Fruit fly (Drosophila melanogaster) whole organism, embryonic: ENCODE data around the gene Sf3b2.

Experiments
- ATbp ChIP-seq: fragments of 200-800 bp; sonication (Bioruptor generic); optimal IDR thresholded peaks from 2 replicates; lab custom pipeline; 2017; ENCODE audit warnings: missing biosample characterization, mild to moderate bottlenecking, missing genetic modification characterization, missing genetic modification reagents
- CG10209 ChIP-seq: fragments of 200-800 bp; sonication (Bioruptor generic); optimal IDR thresholded peaks from 3 replicates; lab custom pipeline; 2017; ENCODE audit warnings: missing biosample characterization, mild to moderate bottlenecking, missing genetic modification characterization, missing genetic modification reagents
- CG1024 ChIP-seq: fragments of 200-800 bp; sonication (Bioruptor generic); IDR thresholded peaks from 2 replicates; pipeline ENCODE4 v1.3.6; 2022; ENCODE audit warnings: missing biosample characterization, missing genetic modification characterization
- CG10366 ChIP-seq: fragments of 200-800 bp; sonication (Bioruptor generic); IDR thresholded peaks from 2 replicates; pipeline ENCODE4 v1.3.6; 2022; ENCODE audit warnings: missing biosample characterization, missing genetic modification characterization
- CG12155 ChIP-seq: fragments of 200-800 bp; sonication (Bioruptor generic); optimal IDR thresholded peaks from 3 replicates; lab custom pipeline; 2016; ENCODE audit warnings: missing biosample characterization, missing genetic modification characterization
- CG12659 ChIP-seq: fragments of 200-800 bp; sonication (Bioruptor generic); optimal IDR thresholded peaks from 3 replicates; lab custom pipeline; 2017; ENCODE audit warnings: mild to moderate bottlenecking, missing biosample characterization, missing genetic modification reagents, missing genetic modification characterization
- CG13424 ChIP-seq: fragments of 200-800 bp; sonication (Bioruptor generic); optimal IDR thresholded peaks from 2 replicates; lab custom pipeline; 2019; ENCODE audit warnings: missing biosample characterization, mild to moderate bottlenecking, missing genetic modification characterization, moderate library complexity
- CG13775 ChIP-seq: fragments of 200-800 bp; sonication (Bioruptor generic); optimal IDR thresholded peaks from 3 replicates; lab custom pipeline; 2017; ENCODE audit warnings: missing biosample characterization, mild to moderate bottlenecking, missing genetic modification characterization
- CG13894 ChIP-seq: fragments of 200-800 bp; sonication (Bioruptor generic); optimal IDR thresholded peaks from 3 replicates; lab custom pipeline; 2018; ENCODE audit warnings: missing biosample characterization, mild to moderate bottlenecking, missing genetic modification characterization, moderate library complexity
- CG14710 ChIP-seq: fragments of 200-800 bp; sonication (Bioruptor generic); optimal IDR thresholded peaks from 3 replicates; lab custom pipeline; 2019; ENCODE audit warnings: missing biosample characterization, mild to moderate bottlenecking, missing genetic modification characterization, moderate library complexity
- CG1529 ChIP-seq: fragments of 200-800 bp; sonication (Bioruptor generic); optimal IDR thresholded peaks from 3 replicates; lab custom pipeline; 2018; ENCODE audit warnings: missing biosample characterization, missing genetic modification characterization
- CG16779 ChIP-seq: fragments of 200-800 bp; sonication (Bioruptor generic); IDR thresholded peaks from 2 replicates; pipeline ENCODE4 v1.3.6; 2022; ENCODE audit warnings: missing biosample characterization, missing genetic modification characterization
- CG17361 ChIP-seq: fragments of 200-800 bp; sonication (Bioruptor generic); IDR thresholded peaks from 3 replicates; pipeline ENCODE4 v1.3.6; 2022; ENCODE audit warnings: missing biosample characterization, missing genetic modification characterization
- CG17802 ChIP-seq: fragments of 200-800 bp; sonication (Bioruptor generic); optimal IDR thresholded peaks from 2 replicates; lab custom pipeline; 2018; ENCODE audit warnings: missing biosample characterization, mild to moderate bottlenecking, missing genetic modification characterization, moderate library complexity
- CG1792 ChIP-seq: fragments of 200-800 bp; sonication (Bioruptor generic); optimal IDR thresholded peaks from 2 replicates; lab custom pipeline; 2016; ENCODE audit warnings: missing biosample characterization, missing genetic modification characterization
- CG2116 ChIP-seq: fragments of 200-800 bp; sonication (Bioruptor generic); optimal IDR thresholded peaks from 3 replicates; lab custom pipeline; 2018; ENCODE audit warnings: missing biosample characterization, mild to moderate bottlenecking, missing genetic modification characterization
- CG32767 ChIP-seq: fragments of 200-800 bp; sonication (Bioruptor generic); IDR thresholded peaks from 2 replicates; pipeline ENCODE4 v1.3.6; 2022; ENCODE audit warnings: missing biosample characterization, missing genetic modification characterization
- CG4328 ChIP-seq: fragments of 200-800 bp; sonication (Bioruptor generic); optimal IDR thresholded peaks from 3 replicates; lab custom pipeline; 2017; ENCODE audit warnings: missing biosample characterization, missing genetic modification reagents, missing genetic modification characterization
- CG5180 ChIP-seq: fragments of 200-800 bp; sonication (Bioruptor generic); optimal IDR thresholded peaks from 3 replicates; lab custom pipeline; 2017; ENCODE audit warnings: missing biosample characterization, missing genetic modification characterization, mild to moderate bottlenecking, moderate library complexity, missing genetic modification reagents
- CG6813 ChIP-seq: fragments of 200-800 bp; sonication (Bioruptor generic); optimal IDR thresholded peaks from 2 replicates; lab custom pipeline; 2017; ENCODE audit warnings: missing biosample characterization, missing genetic modification characterization, mild to moderate bottlenecking, moderate library complexity, missing genetic modification reagents
- CG7556 ChIP-seq: fragments of 200-800 bp; sonication (Bioruptor generic); optimal IDR thresholded peaks from 2 replicates; lab custom pipeline; 2017; ENCODE audit warnings: missing biosample characterization, mild to moderate bottlenecking, missing genetic modification characterization
- CG8388 ChIP-seq: fragments of 200-800 bp; sonication (Bioruptor generic); optimal IDR thresholded peaks from 2 replicates; lab custom pipeline; 2019; ENCODE audit warnings: missing biosample characterization, mild to moderate bottlenecking, missing genetic modification characterization, moderate library complexity
- Ets65A ChIP-seq: fragments of 200-800 bp; sonication (Bioruptor generic); peaks from one replicate; lab custom pipeline; 2016; ENCODE audit warnings: missing biosample characterization, missing genetic modification characterization
- HHEX ChIP-seq: fragments of 200-800 bp; sonication (Bioruptor generic); optimal IDR thresholded peaks from 3 replicates; lab custom pipeline; 2017; ENCODE audit warnings: missing biosample characterization, mild to moderate bottlenecking, missing genetic modification characterization, missing genetic modification reagents
- HLHmδ ChIP-seq: fragments of 200-800 bp; sonication (Bioruptor generic); optimal IDR thresholded peaks from 2 replicates; lab custom pipeline; 2018; ENCODE audit warnings: missing biosample characterization, mild to moderate bottlenecking, missing genetic modification characterization, moderate library complexity
- Lpt ChIP-seq: fragments of >200 bp; optimal IDR thresholded peaks from 2 replicates; lab custom pipeline; 2018; ENCODE audit warnings: missing biosample characterization, missing genetic modification characterization
- NFAT ChIP-seq: fragments of 200-800 bp; sonication (Bioruptor generic); IDR thresholded peaks from 2 replicates; pipeline ENCODE4 v1.3.6; 2022; ENCODE audit warnings: missing biosample characterization, missing genetic modification characterization
- NfI ChIP-seq: fragments of 200-800 bp; sonication (Bioruptor generic); optimal IDR thresholded peaks from 3 replicates; lab custom pipeline; 2018; ENCODE audit warnings: missing biosample characterization, mild to moderate bottlenecking, missing genetic modification characterization, moderate library complexity
- Oli ChIP-seq: fragments of 200-800 bp; sonication (Bioruptor generic); optimal IDR thresholded peaks from 2 replicates; lab custom pipeline; 2018; ENCODE audit warnings: missing biosample characterization, mild to moderate bottlenecking, missing genetic modification characterization, moderate library complexity
- Pdp1 ChIP-seq, 2 experiments: fragments of 200-800 bp; sonication (Bioruptor generic); optimal IDR thresholded peaks; 3 replicates each; lab custom pipeline; 2016; ENCODE audit warnings: missing biosample characterization in 2 of 2, missing genetic modification characterization in 2 of 2, mild to moderate bottlenecking in 1 of 2, moderate library complexity in 1 of 2
- Rfx ChIP-seq: fragments of 200-800 bp; sonication (Bioruptor generic); IDR thresholded peaks from 2 replicates; pipeline ENCODE4 v1.3.6; 2022; ENCODE audit warnings: missing biosample characterization, missing genetic modification characterization
- Scr ChIP-seq: fragments of 200-800 bp; sonication (Bioruptor generic); IDR thresholded peaks from 2 replicates; pipeline ENCODE4 v1.3.6; 2022; ENCODE audit warnings: missing biosample characterization, missing genetic modification characterization; ENCODE audit not compliant: partially characterized antibody
- ara ChIP-seq: fragments of 200-800 bp; sonication (Bioruptor generic); IDR thresholded peaks from 2 replicates; pipeline ENCODE4 v1.3.6; 2022; ENCODE audit warnings: missing biosample characterization, missing genetic modification characterization
- bab2 ChIP-seq: fragments of 200-800 bp; sonication (Bioruptor generic); optimal IDR thresholded peaks from 2 replicates; lab custom pipeline; 2016; ENCODE audit warnings: missing biosample characterization, missing genetic modification characterization
- bigmax ChIP-seq: fragments of 200-800 bp; sonication (Bioruptor generic); optimal IDR thresholded peaks from 2 replicates; lab custom pipeline; 2018; ENCODE audit warnings: missing biosample characterization, mild to moderate bottlenecking, missing genetic modification characterization
- cad ChIP-seq: fragments of >200 bp; optimal IDR thresholded peaks from 2 replicates; lab custom pipeline; 2017; ENCODE audit warnings: missing biosample characterization, missing genetic modification characterization
- dmrt99B ChIP-seq: fragments of 200-800 bp; sonication (Bioruptor generic); optimal IDR thresholded peaks from 2 replicates; lab custom pipeline; 2018; ENCODE audit warnings: missing biosample characterization, mild to moderate bottlenecking, missing genetic modification characterization, moderate library complexity
- grn ChIP-seq: fragments of 200-800 bp; sonication (Bioruptor generic); optimal IDR thresholded peaks from 3 replicates; lab custom pipeline; 2017; ENCODE audit warnings: missing biosample characterization, missing genetic modification characterization
- kah ChIP-seq: fragments of 200-800 bp; sonication (Bioruptor generic); optimal IDR thresholded peaks from 2 replicates; lab custom pipeline; 2018; ENCODE audit warnings: missing biosample characterization, mild to moderate bottlenecking, missing genetic modification characterization
- klu ChIP-seq: fragments of 200-800 bp; sonication (Bioruptor generic); IDR thresholded peaks from 2 replicates; pipeline ENCODE4 v1.3.6; 2022; ENCODE audit warnings: missing biosample characterization, missing genetic modification characterization
- lola ChIP-seq, 3 experiments: fragments of >200 bp in 2 of 3; fragments of 200-800 bp in 1 of 3; sonication (Bioruptor generic) in 1 of 3; optimal IDR thresholded peaks; 2 replicates each; lab custom pipeline; 2017 to 2019; ENCODE audit warnings: missing biosample characterization in 3 of 3, missing genetic modification characterization in 3 of 3, mild to moderate bottlenecking in 1 of 3, moderate library complexity in 1 of 3
- mirr ChIP-seq: fragments of 200-800 bp; sonication (Bioruptor generic); optimal IDR thresholded peaks from 3 replicates; lab custom pipeline; 2018; ENCODE audit warnings: missing biosample characterization, mild to moderate bottlenecking, missing genetic modification characterization
- oc ChIP-seq: fragments of 200-800 bp; sonication (Bioruptor generic); optimal IDR thresholded peaks from 2 replicates; lab custom pipeline; 2018; ENCODE audit warnings: missing biosample characterization, mild to moderate bottlenecking, missing genetic modification characterization, moderate library complexity
- p53 ChIP-seq: fragments of 200-800 bp; sonication (Bioruptor generic); optimal IDR thresholded peaks from 2 replicates; lab custom pipeline; 2016; ENCODE audit warnings: missing biosample characterization, missing genetic modification characterization
- psq ChIP-seq: fragments of 200-800 bp; sonication (Bioruptor generic); optimal IDR thresholded peaks from 2 replicates; lab custom pipeline; 2017; ENCODE audit warnings: missing biosample characterization, missing genetic modification characterization
- pum ChIP-seq: fragments of 200-800 bp; sonication (Bioruptor generic); optimal IDR thresholded peaks from 2 replicates; lab custom pipeline; 2016; ENCODE audit warnings: missing biosample characterization, missing genetic modification characterization
- scrt ChIP-seq: fragments of 200-800 bp; sonication (Bioruptor generic); optimal IDR thresholded peaks from 2 replicates; lab custom pipeline; 2018; ENCODE audit warnings: missing biosample characterization, mild to moderate bottlenecking, missing genetic modification characterization, moderate library complexity
- sqz ChIP-seq: fragments of 200-800 bp; sonication (Bioruptor generic); optimal IDR thresholded peaks from 3 replicates; lab custom pipeline; 2018; ENCODE audit warnings: missing biosample characterization, mild to moderate bottlenecking, missing genetic modification characterization
- unpg ChIP-seq: fragments of 200-800 bp; sonication (Bioruptor generic); optimal IDR thresholded peaks from 3 replicates; lab custom pipeline; 2018; ENCODE audit warnings: missing biosample characterization, mild to moderate bottlenecking, missing genetic modification characterization, moderate library complexity
- zfh1 ChIP-seq: fragments of 200-800 bp; sonication (Bioruptor generic); IDR thresholded peaks from 3 replicates; pipeline ENCODE4 v1.3.6; 2022; ENCODE audit warnings: missing biosample characterization, missing genetic modification characterization

Gene Sf3b2

dm6 chr2L:3003399-3003798 lies 25.6 kb downstream of the Sf3b2 start (continued):
- TF ChIP-seq CG8388 (GFP tag; lab: Kevin White, UChicago) (peak; percentile 71), ATbp (GFP tag; lab: Kevin White, UChicago) (peak; percentile 85), CG13894 (tag; lab: Kevin White, UChicago) (no peak), dmrt99B (tag; lab: Kevin White, UChicago) (peak; percentile 86), CG10366 (GFP tag; lab: Robert Waterston, UW) (peak; percentile 40; the same call in 1 of the 2 replicates), CG1792 (GFP tag; lab: Kevin White, UChicago) (no peak), CG17361 (peak; percentile 67; the same call in 2 of the 3 replicates), Rfx (no peak), CG10209 (peak; percentile 40), grn (no peak), CG6813 (GFP tag; lab: Kevin White, UChicago) (peak; percentile 23), CG13775 (GFP tag; lab: Kevin White, UChicago) (no peak), CG7556 (peak; percentile 41), sqz (GFP tag; lab: Kevin White, UChicago) (peak; percentile 61), CG1024 (GFP tag; lab: Robert Waterston, UW) (no peak), NFAT (GFP tag; lab: Robert Waterston, UW) (no peak), CG17802 (tag; lab: Kevin White, UChicago) (no peak), HHEX (GFP tag; lab: Kevin White, UChicago) (peak; percentile 55), Pdp1 (GFP tag; optimal IDR thresholded peaks at IDR 0.05; lab: Kevin White, UChicago) (peak in 1 of 2 experiments; percentile 19), pum (GFP tag; lab: Kevin White, UChicago) (peak; percentile 20), p53 (no peak), CG2116 (GFP tag; lab: Kevin White, UChicago) (no peak), CG16779 (GFP tag; lab: Robert Waterston, UW) (no peak), unpg (GFP tag; lab: Kevin White, UChicago) (peak; percentile 69), cad (GFP tag; lab: Kevin White, UChicago) (no peak), CG1529 (GFP tag; lab: Kevin White, UChicago) (peak; percentile 69), CG12155 (GFP tag; lab: Kevin White, UChicago) (no peak), Scr (GFP tag; lab: Robert Waterston, UW) (no peak), psq (GFP tag; lab: Kevin White, UChicago) (no peak), kah (GFP tag; lab: Kevin White, UChicago) (peak; percentile 51), CG5180 (GFP tag; lab: Kevin White, UChicago) (peak; percentile 47), CG13424 (peak; percentile 64), zfh1 (0 out of 3 replicates have a peak, but pooled peaks have one; percentile 32), CG12659 (GFP tag; lab: Kevin White, UChicago) (peak; percentile 57), CG4328 (GFP tag; lab: Kevin White, UChicago) (no peak), lola (GFP tag; optimal IDR thresholded peaks at IDR 0.05; lab: Kevin White, UChicago) (peak in 1 of 3 experiments; percentile 19), ara (GFP tag; lab: Robert Waterston, UW) (peak; percentile 46; the same call in 1 of the 2 replicates), CG14710 (peak; percentile 15), klu (no peak), CG32767 (0 out of 2 replicates have a peak, but pooled peaks have one; percentile 13), Oli (peak; percentile 63), scrt (GFP tag; lab: Kevin White, UChicago) (no peak), oc (peak; percentile 62), bigmax (GFP tag; lab: Kevin White, UChicago) (no peak), Lpt (GFP tag; lab: Kevin White, UChicago) (no peak), bab2 (GFP tag; lab: Kevin White, UChicago) (peak; percentile 59), Ets65A (GFP tag; lab: Kevin White, UChicago) (peak; percentile 82), NfI (peak; percentile 26), mirr (no peak), HLHmδ (GFP tag; lab: Kevin White, UChicago) (no peak)
